Worm (Caenorhabditis elegans): ENCODE measurements around the gene F47B7.4.

DNA sequence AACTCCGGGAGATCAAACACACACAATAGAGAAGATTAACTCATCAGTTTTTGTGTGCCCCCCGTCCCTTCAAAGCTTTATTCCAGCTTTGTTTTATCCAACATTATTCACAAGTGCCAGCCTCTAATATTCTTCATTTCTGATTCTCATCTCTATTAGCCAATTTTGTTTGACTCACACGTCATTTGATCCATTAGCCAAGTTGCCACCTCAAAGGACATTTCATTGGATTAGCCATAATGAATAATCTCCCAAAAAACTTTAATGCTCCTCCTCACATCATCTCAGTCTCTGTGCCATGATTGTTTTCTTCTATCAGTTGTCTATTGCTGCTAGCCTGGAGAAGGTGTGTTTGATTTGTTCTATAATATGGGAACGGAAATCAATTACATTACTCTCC, 41.0 kb downstream of the F47B7.4 start:
- TF ChIP-seq W03F9.2 (tag; optimal IDR thresholded peaks at IDR 0.05) (no peak), him-1 (tag; optimal IDR thresholded peaks at IDR 0.05) (no peak), dao-5 (tag; optimal IDR thresholded peaks at IDR 0.05) (no peak)

Measured in whole organism, L4/young adult.